Worm (Caenorhabditis elegans) whole organism, early embryonic: ENCODE data around the gene F02H6.7.

Source experiments
- B0310.2 ChIP-seq: sonication (generic microtip); optimal IDR thresholded peaks from 2 replicates; lab custom pipeline; 2016; ENCODE audit warnings: mild to moderate bottlenecking, missing genetic modification characterization, missing compliant biosample characterization
- F13C5.2 ChIP-seq: sonication (generic microtip); optimal IDR thresholded peaks from 2 replicates; lab custom pipeline; 2017; ENCODE audit warnings: mild to moderate bottlenecking, missing genetic modification characterization, inconsistent platforms, missing compliant biosample characterization
- aly-1 ChIP-seq: sonication (generic microtip); optimal IDR thresholded peaks from 2 replicates; lab custom pipeline; 2016; ENCODE audit warnings: missing genetic modification characterization, missing compliant biosample characterization
- ama-1 ChIP-seq: fragments of 150-350 bp; optimal IDR thresholded peaks from 2 replicates; lab custom pipeline; 2014
- ceh-13 ChIP-seq: fragments of 200-800 bp; sonication (Bioruptor generic); optimal IDR thresholded peaks from 2 replicates; lab custom pipeline; 2018; ENCODE audit warnings: mild to moderate bottlenecking, missing genetic modification characterization, missing compliant biosample characterization
- ceh-36 ChIP-seq: sonication (generic microtip); optimal IDR thresholded peaks from 2 replicates; lab custom pipeline; 2016; ENCODE audit warnings: missing genetic modification characterization, inconsistent platforms, missing compliant biosample characterization
- ets-7 ChIP-seq: sonication (generic microtip); optimal IDR thresholded peaks from 2 replicates; lab custom pipeline; 2016; ENCODE audit warnings: missing genotype, missing genetic modification characterization, missing compliant biosample characterization
- flt-1 ChIP-seq: fragments of 200-800 bp; sonication (Bioruptor generic); IDR thresholded peaks from 2 replicates; pipeline ENCODE4 v1.3.6; 2022; ENCODE audit warnings: missing genetic modification characterization, missing compliant biosample characterization
- hmbx-1 ChIP-seq: sonication (generic microtip); optimal IDR thresholded peaks from 2 replicates; lab custom pipeline; 2016; ENCODE audit warnings: mild to moderate bottlenecking, missing genetic modification characterization, missing compliant biosample characterization
- hmg-4 ChIP-seq: fragments of 200-800 bp; sonication (Bioruptor generic); optimal IDR thresholded peaks from 2 replicates; lab custom pipeline; 2018; ENCODE audit warnings: mild to moderate bottlenecking, missing genetic modification characterization, missing compliant biosample characterization
- hnd-1 ChIP-seq: sonication (generic microtip); optimal IDR thresholded peaks from 2 replicates; lab custom pipeline; 2016; ENCODE audit warnings: missing genetic modification characterization, missing compliant biosample characterization
- pes-1 ChIP-seq: fragments of 200-800 bp; sonication (Bioruptor generic); IDR thresholded peaks from 2 replicates; pipeline ENCODE4 v1.3.6; 2022; ENCODE audit warnings: missing genetic modification reagents, missing genetic modification characterization, missing compliant biosample characterization
- scrt-1 ChIP-seq: fragments of 200-800 bp; sonication (Bioruptor generic); IDR thresholded peaks from 2 replicates; pipeline ENCODE4 v1.3.6; 2022; ENCODE audit warnings: missing genetic modification characterization, missing compliant biosample characterization
- sea-1 ChIP-seq: fragments of 200-800 bp; sonication (Bioruptor generic); conservative IDR thresholded peaks from 2 replicates; pipeline ENCODE4 v1.3.6; 2022; ENCODE audit warnings: missing genetic modification characterization, missing compliant biosample characterization
- tbx-11 ChIP-seq: fragments of 200-800 bp; sonication (Bioruptor generic); IDR thresholded peaks from 2 replicates; pipeline ENCODE4 v1.3.6; 2022; ENCODE audit warnings: missing genetic modification characterization, missing compliant biosample characterization
- tbx-37 ChIP-seq: fragments of 200-800 bp; sonication (Bioruptor generic); conservative IDR thresholded peaks from 2 replicates; pipeline ENCODE4 v1.3.6; 2022; ENCODE audit warnings: missing genetic modification reagents, missing genetic modification characterization, missing compliant biosample characterization
- tra-4 ChIP-seq: sonication (generic microtip); optimal IDR thresholded peaks from 2 replicates; lab custom pipeline; 2017; ENCODE audit warnings: missing genetic modification characterization, missing compliant biosample characterization

F02H6.7 gene

ce11 chrIV:14259197-14259596 lies 31.2 kb upstream of the F02H6.7 start:
- TF ChIP-seq hmbx-1 (tag; lab: Kevin White, UChicago) (no peak), pes-1 (GFP tag; lab: Robert Waterston, UW) (no peak), sea-1 (GFP tag; lab: Robert Waterston, UW) (no peak), F13C5.2 (tag; lab: Kevin White, UChicago) (no peak), aly-1 (tag; lab: Kevin White, UChicago) (no peak), B0310.2 (tag; lab: Kevin White, UChicago) (no peak), tbx-37 (GFP tag; lab: Robert Waterston, UW) (no peak), ceh-36 (tag; lab: Kevin White, UChicago) (no peak), flt-1 (GFP tag; lab: Robert Waterston, UW) (no peak), scrt-1 (GFP tag; lab: Robert Waterston, UW) (no peak), ets-7 (tag; lab: Kevin White, UChicago) (no peak), hnd-1 (no peak), ceh-13 (GFP tag; lab: Kevin White, UChicago) (no peak), hmg-4 (no peak), tbx-11 (GFP tag; lab: Robert Waterston, UW) (no peak), tra-4 (tag; lab: Kevin White, UChicago) (no peak), ama-1 (lab: Kevin White, UChicago) (no peak)

ce11 chrIV:14257528-14257927 lies 29.6 kb upstream of the F02H6.7 start:
- TF ChIP-seq ets-7 (tag; lab: Kevin White, UChicago), result no peak
- TF ChIP-seq tbx-37 (GFP tag; lab: Robert Waterston, UW), result no peak
- TF ChIP-seq ceh-36 (tag; lab: Kevin White, UChicago), result no peak
- TF ChIP-seq scrt-1 (GFP tag; lab: Robert Waterston, UW), result no peak
- no peak for TF ChIP-seq ama-1 (lab: Kevin White, UChicago)
- no peak for TF ChIP-seq tbx-11 (GFP tag; lab: Robert Waterston, UW)
- TF ChIP-seq tra-4 (tag; lab: Kevin White, UChicago), result no peak
- TF ChIP-seq hnd-1, result no peak
- no peak for TF ChIP-seq flt-1 (GFP tag; lab: Robert Waterston, UW)
- no peak for TF ChIP-seq hmg-4
- no peak for TF ChIP-seq F13C5.2 (tag; lab: Kevin White, UChicago)

- TF ChIP-seq ets-7 (tag; lab: Kevin White, UChicago), result no peak
- no peak for TF ChIP-seq aly-1 (tag; lab: Kevin White, UChicago)
- TF ChIP-seq ama-1 (lab: Kevin White, UChicago), result no peak
- TF ChIP-seq B0310.2 (tag; lab: Kevin White, UChicago), result no peak
- TF ChIP-seq tbx-37 (GFP tag; lab: Robert Waterston, UW), result no peak
- TF ChIP-seq pes-1 (GFP tag; lab: Robert Waterston, UW), result no peak
These were observed 27.6 kb upstream of the F02H6.7 start for ce11 chrIV:14255605-14256004.

- TF ChIP-seq ceh-13 (GFP tag; lab: Kevin White, UChicago) (no peak), tra-4 (tag; lab: Kevin White, UChicago) (no peak)
These were observed 22.1 kb upstream of the F02H6.7 start, which contains the start of gene srab-24 for ce11 chrIV:14250113-14250512. Gene srab-24 (minus strand): TSS chrIV:14250213.

ce11 chrIV:14249447-14249846 lies 21.5 kb upstream of the F02H6.7 start:
- TF ChIP-seq ets-7 (tag; lab: Kevin White, UChicago), result no peak
- no peak for TF ChIP-seq F13C5.2 (tag; lab: Kevin White, UChicago)
- TF ChIP-seq tbx-11 (GFP tag; lab: Robert Waterston, UW), result no peak
- no peak for TF ChIP-seq aly-1 (tag; lab: Kevin White, UChicago)
- TF ChIP-seq hnd-1, result no peak
- TF ChIP-seq tbx-37 (GFP tag; lab: Robert Waterston, UW), result no peak
- no peak for TF ChIP-seq pes-1 (GFP tag; lab: Robert Waterston, UW)
- TF ChIP-seq ama-1 (lab: Kevin White, UChicago), result no peak
- no peak for TF ChIP-seq hmg-4
- no peak for TF ChIP-seq ceh-36 (tag; lab: Kevin White, UChicago)
- no peak for TF ChIP-seq flt-1 (GFP tag; lab: Robert Waterston, UW)
- TF ChIP-seq sea-1 (GFP tag; lab: Robert Waterston, UW), result no peak
- TF ChIP-seq hmbx-1 (tag; lab: Kevin White, UChicago), result no peak
- no peak for TF ChIP-seq tra-4 (tag; lab: Kevin White, UChicago)
- no peak for TF ChIP-seq scrt-1 (GFP tag; lab: Robert Waterston, UW)
- TF ChIP-seq B0310.2 (tag; lab: Kevin White, UChicago), result no peak

- TF ChIP-seq tbx-11 (GFP tag; lab: Robert Waterston, UW), result no peak
These were observed 16.4 kb upstream of the F02H6.7 start, which contains the start of gene Y64G10A.2 for ce11 chrIV:14244357-14244756. Gene Y64G10A.2 (minus strand): TSS chrIV:14244457.

ce11 chrIV:14241382-14242122 lies 13.6 kb upstream of the F02H6.7 start, which contains the start of gene Y64G10A.10:
Gene Y64G10A.10 (minus strand): TSS chrIV:14241432.
- TF ChIP-seq flt-1 (GFP tag; lab: Robert Waterston, UW) (no peak), sea-1 (GFP tag; lab: Robert Waterston, UW) (no peak), hmbx-1 (tag; lab: Kevin White, UChicago) (no peak), hnd-1 (no peak), aly-1 (tag; lab: Kevin White, UChicago) (no peak), ceh-13 (GFP tag; lab: Kevin White, UChicago) (no peak), F13C5.2 (tag; lab: Kevin White, UChicago) (no peak), ets-7 (tag; lab: Kevin White, UChicago) (no peak), scrt-1 (GFP tag; lab: Robert Waterston, UW) (no peak)
